Fruit fly (Drosophila melanogaster) whole organism, wandering third instar larva: ENCODE results near the gene CG13614.

ENCODE experiments used
- Abd-B ChIP-seq: fragments of >200 bp; optimal IDR thresholded peaks from 2 replicates; lab custom pipeline; 2017; ENCODE audit warnings: missing biosample characterization, missing genetic modification characterization
- CG9705 ChIP-seq: fragments of 200-800 bp; sonication (Bioruptor generic); optimal IDR thresholded peaks from 2 replicates; lab custom pipeline; 2018; ENCODE audit warnings: missing biosample characterization, mild to moderate bottlenecking, missing genetic modification characterization
- Dfd ChIP-seq: fragments of >200 bp; optimal IDR thresholded peaks from 2 replicates; lab custom pipeline; 2017; ENCODE audit warnings: missing biosample characterization, missing genetic modification characterization
- N ChIP-seq: fragments of >200 bp; optimal IDR thresholded peaks from 2 replicates; lab custom pipeline; 2018; ENCODE audit warnings: missing biosample characterization, missing external identifiers, missing genetic modification characterization
- OdsH ChIP-seq: fragments of 200-800 bp; sonication (Bioruptor generic); optimal IDR thresholded peaks from 2 replicates; lab custom pipeline; 2016; ENCODE audit warnings: missing biosample characterization, mild to moderate bottlenecking, missing genetic modification characterization
- dl ChIP-seq, 2 experiments: fragments of 175-275, 200-275 bp in 1 of 2; fragments of 200-275 bp in 1 of 2; sonication (Bioruptor generic); optimal IDR thresholded peaks; lab custom pipeline; 2018; ENCODE audit warnings: mild to moderate bottlenecking in 2 of 2, missing biosample characterization in 2 of 2, missing genetic modification characterization in 2 of 2, moderate library complexity in 2 of 2; ENCODE audit not compliant: partially characterized antibody in 2 of 2, insufficient read depth in 1 of 2
- foxo ChIP-seq, 2 experiments: fragments of 200-800 bp; sonication (Bioruptor generic); optimal IDR thresholded peaks; 2 replicates in 1 of 2; 3 replicates in 1 of 2; lab custom pipeline; 2016 to 2017; ENCODE audit warnings: missing biosample characterization in 2 of 2, missing genetic modification characterization in 2 of 2
- pan ChIP-seq: fragments of >200 bp; optimal IDR thresholded peaks from 2 replicates; lab custom pipeline; 2017
- sv ChIP-seq: fragments of 200-800 bp; sonication (Bioruptor generic); optimal IDR thresholded peaks from 3 replicates; lab custom pipeline; 2016; ENCODE audit warnings: missing biosample characterization, missing genetic modification characterization

- TF ChIP-seq Dfd (GFP tag; lab: Kevin White, UChicago) (no peak), Abd-B (GFP tag; lab: Kevin White, UChicago) (no peak), OdsH (GFP tag; lab: Kevin White, UChicago) (no peak), dl (GFP tag; optimal IDR thresholded peaks at IDR 0.05; lab: Kevin White, UChicago; ENCODE audit: insufficient read depth in 1 of 2, partially characterized antibody in 2 of 2) (no peak), pan (no peak), sv (no peak), N (GFP tag; lab: Kevin White, UChicago) (no peak), CG9705 (no peak), foxo (GFP tag; optimal IDR thresholded peaks at IDR 0.05; lab: Kevin White, UChicago) (no peak)
Observed at dm6 chr3R:24361583-24361982, 7.8 kb upstream of the CG13614 start, which contains the start of the genes CG5762 and CG33339.
